Fruit fly (Drosophila melanogaster) whole organism, pupa: ENCODE measurements around the gene sol.

ENCODE experiments used
- CG10348 ChIP-seq: fragments of 200-800 bp; sonication (Bioruptor generic); IDR thresholded peaks from 2 replicates; pipeline ENCODE4 v1.3.6; 2022; ENCODE audit warnings: missing biosample characterization, missing genetic modification characterization
- CG12605 ChIP-seq: fragments of 200-800 bp; sonication (Bioruptor generic); IDR thresholded peaks from 2 replicates; pipeline ENCODE4 v1.3.6; 2022; ENCODE audit warnings: missing biosample characterization, missing genetic modification characterization
- CG13204 ChIP-seq: fragments of 200-800 bp; sonication (Bioruptor generic); optimal IDR thresholded peaks from 2 replicates; lab custom pipeline; 2018; ENCODE audit warnings: missing biosample characterization, mild to moderate bottlenecking, missing genetic modification characterization, moderate library complexity
- CG14655 ChIP-seq: fragments of 200-800 bp; sonication (Bioruptor generic); optimal IDR thresholded peaks from 3 replicates; lab custom pipeline; 2017; ENCODE audit warnings: mild to moderate bottlenecking, missing biosample characterization, missing genetic modification reagents, missing genetic modification characterization
- CG15710 ChIP-seq: fragments of 200-800 bp; sonication (Bioruptor generic); optimal IDR thresholded peaks from 2 replicates; lab custom pipeline; 2018; ENCODE audit warnings: missing biosample characterization, mild to moderate bottlenecking, missing genetic modification characterization, moderate library complexity
- CG17806 ChIP-seq: fragments of 200-800 bp; sonication (Bioruptor generic); optimal IDR thresholded peaks from 2 replicates; lab custom pipeline; 2018; ENCODE audit warnings: missing biosample characterization, mild to moderate bottlenecking, missing genetic modification characterization, moderate library complexity
- CG32121 ChIP-seq: fragments of 200-800 bp; sonication (Bioruptor generic); IDR thresholded peaks from 2 replicates; pipeline ENCODE4 v1.3.6; 2022; ENCODE audit warnings: missing biosample characterization, missing genetic modification characterization
- CG34367 ChIP-seq: fragments of 200-800 bp; sonication (Bioruptor generic); optimal IDR thresholded peaks from 2 replicates; lab custom pipeline; 2018; ENCODE audit warnings: missing biosample characterization, mild to moderate bottlenecking, missing genetic modification characterization
- CG4496 ChIP-seq: fragments of 200-800 bp; sonication (Bioruptor generic); IDR thresholded peaks from 3 replicates; pipeline ENCODE4 v1.3.6; 2022; ENCODE audit warnings: missing biosample characterization, missing genetic modification characterization
- CG8159 ChIP-seq: fragments of 200-800 bp; sonication (Bioruptor generic); optimal IDR thresholded peaks from 3 replicates; lab custom pipeline; 2018; ENCODE audit warnings: missing biosample characterization, mild to moderate bottlenecking, missing genetic modification characterization, moderate library complexity
- CG8301 ChIP-seq: fragments of 200-800 bp; sonication (Bioruptor generic); optimal IDR thresholded peaks from 2 replicates; lab custom pipeline; 2018; ENCODE audit warnings: missing biosample characterization, mild to moderate bottlenecking, missing genetic modification characterization
- CG9948 ChIP-seq: fragments of 200-800 bp; sonication (Bioruptor generic); optimal IDR thresholded peaks from 2 replicates; lab custom pipeline; 2018; ENCODE audit warnings: missing biosample characterization, mild to moderate bottlenecking, missing genetic modification characterization, moderate library complexity
- D1 ChIP-seq: fragments of 200-800 bp; sonication (Bioruptor generic); optimal IDR thresholded peaks from 2 replicates; lab custom pipeline; 2018; ENCODE audit warnings: missing biosample characterization, mild to moderate bottlenecking, missing genetic modification characterization, moderate library complexity
- EcR ChIP-seq: fragments of 200-800 bp; sonication (Bioruptor generic); optimal IDR thresholded peaks from 3 replicates; lab custom pipeline; 2019; ENCODE audit warnings: missing biosample characterization, missing genetic modification characterization, mild to moderate bottlenecking, moderate library complexity, missing genetic modification reagents
- Ets98B ChIP-seq: fragments of 200-800 bp; sonication (Bioruptor generic); IDR thresholded peaks from 2 replicates; pipeline ENCODE4 v1.3.6; 2022; ENCODE audit warnings: missing biosample characterization, missing genetic modification characterization
- Pif1A ChIP-seq: fragments of 200-800 bp; sonication (Bioruptor generic); optimal IDR thresholded peaks from 3 replicates; lab custom pipeline; 2016; ENCODE audit warnings: missing biosample characterization, missing genetic modification characterization
- Pif1B ChIP-seq: fragments of 200-800 bp; sonication (Bioruptor generic); optimal IDR thresholded peaks from 3 replicates; lab custom pipeline; 2016; ENCODE audit warnings: missing biosample characterization, missing genetic modification characterization
- Snoo ChIP-seq: fragments of 200-800 bp; sonication (Bioruptor generic); optimal IDR thresholded peaks from 3 replicates; lab custom pipeline; 2017; ENCODE audit warnings: missing biosample characterization, mild to moderate bottlenecking, missing genetic modification characterization, inconsistent platforms
- fd96Ca ChIP-seq: fragments of 200-800 bp; sonication (Bioruptor generic); IDR thresholded peaks from 3 replicates; pipeline ENCODE4 v1.3.6; 2022; ENCODE audit warnings: missing biosample characterization, missing genetic modification characterization
- gl ChIP-seq: fragments of 200-800 bp; sonication (Bioruptor generic); optimal IDR thresholded peaks from 2 replicates; lab custom pipeline; 2018; ENCODE audit warnings: missing biosample characterization, mild to moderate bottlenecking, missing genetic modification characterization
- rn ChIP-seq: fragments of 200-800 bp; sonication (Bioruptor generic); IDR thresholded peaks from 2 replicates; pipeline ENCODE4 v1.3.6; 2022; ENCODE audit warnings: missing biosample characterization, missing genetic modification characterization

The sol gene

DNA sequence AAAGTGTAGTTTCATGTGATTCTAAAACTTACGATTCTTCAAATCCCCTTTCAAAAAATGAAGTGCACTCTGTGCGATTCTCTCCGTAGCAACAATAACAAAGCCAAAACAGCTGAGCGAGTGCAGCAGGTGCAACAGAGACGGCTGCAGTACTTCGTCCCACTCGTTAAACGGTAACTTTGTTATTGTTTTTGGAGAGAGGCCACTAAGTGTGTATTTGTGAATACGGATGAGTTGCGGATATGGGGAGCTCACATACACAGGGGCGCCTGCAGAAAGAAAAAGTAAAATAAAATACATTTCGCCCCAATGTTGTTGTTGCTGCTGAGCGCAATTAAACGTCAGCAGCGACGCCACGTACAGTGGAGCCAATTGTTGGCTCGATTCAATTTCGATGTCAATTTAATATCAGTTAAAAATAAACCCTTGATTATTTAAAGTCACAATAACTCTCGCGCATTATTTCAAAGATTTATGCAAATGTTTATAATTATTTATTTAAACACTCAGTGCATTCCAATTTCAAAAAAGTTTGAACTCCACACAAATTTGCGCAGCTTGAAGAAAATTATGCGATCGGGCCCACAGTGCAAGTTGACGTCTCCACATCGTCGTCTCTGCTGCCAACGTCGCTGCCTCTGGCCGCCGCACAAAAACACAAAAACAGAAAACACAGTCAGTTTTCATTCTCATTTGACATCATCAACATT lies 17.4 kb downstream of the sol start:
- TF ChIP-seq rn (peak; percentile 93), D1 (tag; lab: Kevin White, UChicago) (peak; percentile 92), Pif1A (GFP tag; lab: Kevin White, UChicago) (peak; percentile 98), CG8301 (tag; lab: Kevin White, UChicago) (peak; percentile 99), gl (tag; lab: Kevin White, UChicago) (peak; percentile 96), CG15710 (tag; lab: Kevin White, UChicago) (peak; percentile 99), CG17806 (peak; percentile 97), CG14655 (GFP tag; lab: Kevin White, UChicago) (peak; percentile 99), CG13204 (GFP tag; lab: Kevin White, UChicago) (peak; percentile 95), CG8159 (peak; percentile 99), Snoo (tag; lab: Kevin White, UChicago) (peak; percentile 99), EcR (GFP tag; lab: Kevin White, UChicago) (peak; percentile 39), CG4496 (peak; percentile 98), CG12605 (GFP tag; lab: Robert Waterston, UW) (peak; percentile 91), Pif1B (GFP tag; lab: Kevin White, UChicago) (peak; percentile 98), Ets98B (GFP tag; lab: Robert Waterston, UW) (peak; percentile 96), CG9948 (peak; percentile 98), fd96Ca (GFP tag; lab: Robert Waterston, UW) (peak; percentile 98), CG34367 (tag; lab: Kevin White, UChicago) (peak; percentile 98), CG32121 (GFP tag; lab: Robert Waterston, UW) (peak; percentile 98), CG10348 (GFP tag; lab: Robert Waterston, UW) (peak; percentile 92)

DNA sequence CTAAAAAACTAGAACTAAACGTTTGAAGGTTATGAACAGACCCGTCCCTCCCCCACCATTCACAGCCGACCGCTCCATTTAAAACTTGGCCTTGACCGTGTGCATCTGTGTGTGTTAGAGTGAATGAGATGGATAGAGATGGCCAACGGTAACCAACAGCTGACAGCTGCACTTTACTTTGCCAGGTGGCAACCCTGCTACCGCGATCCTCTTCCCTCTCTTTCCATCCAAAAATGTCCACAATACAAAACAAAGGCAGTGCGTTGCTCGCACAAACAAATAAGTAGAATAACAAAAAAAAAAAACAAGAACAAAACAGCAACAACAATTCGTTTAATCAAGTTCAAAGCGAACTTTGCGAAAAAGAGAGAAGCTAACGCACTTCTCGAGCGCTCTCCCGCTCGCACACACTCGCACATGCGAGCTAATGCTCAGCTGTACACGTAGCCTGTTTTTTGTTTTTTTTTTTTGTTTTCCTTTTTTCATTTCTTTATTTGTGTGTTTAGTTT lies 18.4 kb downstream of the sol start:
- no peak for TF ChIP-seq CG8159
- TF ChIP-seq fd96Ca (GFP tag; lab: Robert Waterston, UW): peak; percentile 73; the same call in 2 of the 3 replicates
- TF ChIP-seq CG4496: peak; percentile 81; the same call in 2 of the 3 replicates
- TF ChIP-seq CG13204 (GFP tag; lab: Kevin White, UChicago): peak; percentile 16
- no peak for TF ChIP-seq Snoo (tag; lab: Kevin White, UChicago)
- TF ChIP-seq CG10348 (GFP tag; lab: Robert Waterston, UW): no peak
- TF ChIP-seq rn: no peak
- no peak for TF ChIP-seq Pif1B (GFP tag; lab: Kevin White, UChicago)
- no peak for TF ChIP-seq D1 (tag; lab: Kevin White, UChicago)
- TF ChIP-seq CG32121 (GFP tag; lab: Robert Waterston, UW): no peak; the same call in none of the 2 replicates
- TF ChIP-seq Pif1A (GFP tag; lab: Kevin White, UChicago): no peak
- TF ChIP-seq EcR (GFP tag; lab: Kevin White, UChicago): peak; percentile 88
- TF ChIP-seq CG14655 (GFP tag; lab: Kevin White, UChicago): no peak
- no peak for TF ChIP-seq CG34367 (tag; lab: Kevin White, UChicago)
- peak; percentile 46; the same call in 1 of the 2 replicates for TF ChIP-seq Ets98B (GFP tag; lab: Robert Waterston, UW)
- TF ChIP-seq CG15710 (tag; lab: Kevin White, UChicago): no peak
- peak; percentile 65 for TF ChIP-seq CG12605 (GFP tag; lab: Robert Waterston, UW)
- no peak for TF ChIP-seq gl (tag; lab: Kevin White, UChicago)
- TF ChIP-seq CG9948: no peak
- TF ChIP-seq CG17806: no peak
- TF ChIP-seq CG8301 (tag; lab: Kevin White, UChicago): no peak

dm6 chrX:21369149-21369988 lies 19.3 kb downstream of the sol start:
- TF ChIP-seq CG8159 (no peak), EcR (GFP tag; lab: Kevin White, UChicago) (peak; percentile 29), CG34367 (tag; lab: Kevin White, UChicago) (no peak)

DNA sequence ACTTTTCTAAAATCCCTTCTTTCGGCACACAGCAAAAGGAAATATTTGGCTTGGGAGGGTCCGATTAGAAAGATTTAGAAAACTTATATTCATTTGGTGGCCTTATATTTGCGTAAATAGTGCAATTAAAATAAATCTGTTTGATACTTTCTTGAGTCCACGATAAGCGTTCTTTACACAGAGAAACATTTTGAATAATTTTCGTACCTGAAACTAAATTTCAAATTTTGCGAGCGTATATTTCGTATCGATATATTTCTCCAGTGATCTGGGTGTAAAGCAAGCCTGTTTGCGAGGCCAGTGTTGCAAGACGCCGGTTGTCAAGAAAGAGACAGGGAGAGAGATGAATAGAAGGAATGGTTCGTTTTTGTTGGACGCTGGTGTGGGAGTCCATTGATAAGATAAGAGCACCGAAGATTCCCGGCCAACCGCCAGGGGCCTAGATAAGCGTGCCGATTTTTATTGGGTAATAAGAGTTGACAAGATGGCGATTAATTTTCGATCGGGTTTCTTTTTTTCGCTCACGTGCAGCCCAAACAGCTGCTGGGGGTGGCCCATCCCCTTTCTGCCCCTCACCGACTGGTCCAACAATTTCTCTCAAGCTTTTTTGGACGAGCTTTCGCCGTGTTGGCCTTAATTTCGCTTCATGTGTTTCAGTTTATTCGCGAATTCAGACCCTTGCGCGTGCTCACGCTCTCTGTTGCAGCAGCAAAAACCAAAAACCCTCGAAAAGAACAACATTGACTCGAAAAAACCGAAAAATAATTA lies 23.8 kb downstream of the sol start, which contains the start of gene slgA:
slgA (plus strand) TSS at position 344 of the 768 bp plus-strand sequence.
- TF ChIP-seq CG4496: peak; percentile 75
- TF ChIP-seq rn: no peak
- no peak for TF ChIP-seq CG17806

dm6 chrX:21375595-21376047 lies 25.5 kb downstream of the sol start:
- TF ChIP-seq CG10348 (GFP tag; lab: Robert Waterston, UW) (no peak), fd96Ca (GFP tag; lab: Robert Waterston, UW) (0 out of 3 replicates have a peak, but pooled peaks have one; percentile 5), CG15710 (tag; lab: Kevin White, UChicago) (peak; percentile 57), Pif1A (GFP tag; lab: Kevin White, UChicago) (peak; percentile 55), D1 (tag; lab: Kevin White, UChicago) (no peak), Snoo (tag; lab: Kevin White, UChicago) (peak; percentile 51), CG8301 (tag; lab: Kevin White, UChicago) (peak; percentile 65), CG8159 (peak; percentile 68), CG4496 (no peak), CG13204 (GFP tag; lab: Kevin White, UChicago) (no peak), CG34367 (tag; lab: Kevin White, UChicago) (peak; percentile 2), CG12605 (GFP tag; lab: Robert Waterston, UW) (no peak), CG32121 (GFP tag; lab: Robert Waterston, UW) (peak; percentile 61), Pif1B (GFP tag; lab: Kevin White, UChicago) (peak; percentile 64), gl (tag; lab: Kevin White, UChicago) (no peak), Ets98B (GFP tag; lab: Robert Waterston, UW) (peak; percentile 69), CG9948 (peak; percentile 53), rn (no peak), EcR (GFP tag; lab: Kevin White, UChicago) (no peak), CG17806 (peak; percentile 47), CG14655 (GFP tag; lab: Kevin White, UChicago) (peak; percentile 74)
